Worm (Caenorhabditis elegans) whole organism, early embryonic: ENCODE results near the gene vps-50.
A peak's percentile ranks its signal among the peaks of the same experiment; 100 is the strongest.

Experiments
- B0310.2 ChIP-seq: sonication (generic microtip); optimal IDR thresholded peaks from 2 replicates; lab custom pipeline; 2016; ENCODE audit warnings: mild to moderate bottlenecking, missing genetic modification characterization, missing compliant biosample characterization
- F13C5.2 ChIP-seq: sonication (generic microtip); optimal IDR thresholded peaks from 2 replicates; lab custom pipeline; 2017; ENCODE audit warnings: mild to moderate bottlenecking, missing genetic modification characterization, inconsistent platforms, missing compliant biosample characterization
- aly-1 ChIP-seq: sonication (generic microtip); optimal IDR thresholded peaks from 2 replicates; lab custom pipeline; 2016; ENCODE audit warnings: missing genetic modification characterization, missing compliant biosample characterization
- ama-1 ChIP-seq: fragments of 150-350 bp; optimal IDR thresholded peaks from 2 replicates; lab custom pipeline; 2014
- ceh-13 ChIP-seq: fragments of 200-800 bp; sonication (Bioruptor generic); optimal IDR thresholded peaks from 2 replicates; lab custom pipeline; 2018; ENCODE audit warnings: mild to moderate bottlenecking, missing genetic modification characterization, missing compliant biosample characterization
- ceh-36 ChIP-seq: sonication (generic microtip); optimal IDR thresholded peaks from 2 replicates; lab custom pipeline; 2016; ENCODE audit warnings: missing genetic modification characterization, inconsistent platforms, missing compliant biosample characterization
- ets-7 ChIP-seq: sonication (generic microtip); optimal IDR thresholded peaks from 2 replicates; lab custom pipeline; 2016; ENCODE audit warnings: missing genotype, missing genetic modification characterization, missing compliant biosample characterization
- flt-1 ChIP-seq: fragments of 200-800 bp; sonication (Bioruptor generic); IDR thresholded peaks from 2 replicates; pipeline ENCODE4 v1.3.6; 2022; ENCODE audit warnings: missing genetic modification characterization, missing compliant biosample characterization
- hmbx-1 ChIP-seq: sonication (generic microtip); optimal IDR thresholded peaks from 2 replicates; lab custom pipeline; 2016; ENCODE audit warnings: mild to moderate bottlenecking, missing genetic modification characterization, missing compliant biosample characterization
- hmg-4 ChIP-seq: fragments of 200-800 bp; sonication (Bioruptor generic); optimal IDR thresholded peaks from 2 replicates; lab custom pipeline; 2018; ENCODE audit warnings: mild to moderate bottlenecking, missing genetic modification characterization, missing compliant biosample characterization
- hnd-1 ChIP-seq: sonication (generic microtip); optimal IDR thresholded peaks from 2 replicates; lab custom pipeline; 2016; ENCODE audit warnings: missing genetic modification characterization, missing compliant biosample characterization
- pes-1 ChIP-seq: fragments of 200-800 bp; sonication (Bioruptor generic); IDR thresholded peaks from 2 replicates; pipeline ENCODE4 v1.3.6; 2022; ENCODE audit warnings: missing genetic modification reagents, missing genetic modification characterization, missing compliant biosample characterization
- scrt-1 ChIP-seq: fragments of 200-800 bp; sonication (Bioruptor generic); IDR thresholded peaks from 2 replicates; pipeline ENCODE4 v1.3.6; 2022; ENCODE audit warnings: missing genetic modification characterization, missing compliant biosample characterization
- sea-1 ChIP-seq: fragments of 200-800 bp; sonication (Bioruptor generic); conservative IDR thresholded peaks from 2 replicates; pipeline ENCODE4 v1.3.6; 2022; ENCODE audit warnings: missing genetic modification characterization, missing compliant biosample characterization
- tbx-11 ChIP-seq: fragments of 200-800 bp; sonication (Bioruptor generic); IDR thresholded peaks from 2 replicates; pipeline ENCODE4 v1.3.6; 2022; ENCODE audit warnings: missing genetic modification characterization, missing compliant biosample characterization
- tbx-37 ChIP-seq: fragments of 200-800 bp; sonication (Bioruptor generic); conservative IDR thresholded peaks from 2 replicates; pipeline ENCODE4 v1.3.6; 2022; ENCODE audit warnings: missing genetic modification reagents, missing genetic modification characterization, missing compliant biosample characterization
- tra-4 ChIP-seq: sonication (generic microtip); optimal IDR thresholded peaks from 2 replicates; lab custom pipeline; 2017; ENCODE audit warnings: missing genetic modification characterization, missing compliant biosample characterization

Gene vps-50

ce11 chrIII:10857984-10858383 is 11.0 kb upstream of the vps-50 start, which contains the start of gene oxi-1:
oxi-1 (plus strand) TSS chrIII:10858284.
- TF ChIP-seq ama-1 (lab: Kevin White, UChicago) (no peak), hnd-1 (tag; lab: Kevin White, UChicago) (no peak), hmg-4 (no peak), tbx-11 (GFP tag; lab: Robert Waterston, UW) (no peak), ets-7 (tag; lab: Kevin White, UChicago) (no peak), F13C5.2 (no peak), scrt-1 (GFP tag; lab: Robert Waterston, UW) (no peak), ceh-36 (tag; lab: Kevin White, UChicago) (no peak), ceh-13 (GFP tag; lab: Kevin White, UChicago) (no peak), hmbx-1 (tag; lab: Kevin White, UChicago) (no peak), tbx-37 (GFP tag; lab: Robert Waterston, UW) (no peak), sea-1 (GFP tag; lab: Robert Waterston, UW) (no peak), tra-4 (no peak), pes-1 (GFP tag; lab: Robert Waterston, UW) (no peak), flt-1 (GFP tag; lab: Robert Waterston, UW) (no peak), aly-1 (tag; lab: Kevin White, UChicago) (no peak), B0310.2 (tag; lab: Kevin White, UChicago) (no peak)

ce11 chrIII:10861375-10861774 is 7.6 kb upstream of the vps-50 start:
- TF ChIP-seq hmg-4 (no peak), aly-1 (tag; lab: Kevin White, UChicago) (no peak), tbx-37 (GFP tag; lab: Robert Waterston, UW) (no peak), hmbx-1 (tag; lab: Kevin White, UChicago) (no peak), hnd-1 (tag; lab: Kevin White, UChicago) (no peak), tra-4 (no peak), ceh-13 (GFP tag; lab: Kevin White, UChicago) (no peak), scrt-1 (GFP tag; lab: Robert Waterston, UW) (no peak), B0310.2 (tag; lab: Kevin White, UChicago) (no peak), ama-1 (lab: Kevin White, UChicago) (no peak), pes-1 (GFP tag; lab: Robert Waterston, UW) (no peak), ceh-36 (tag; lab: Kevin White, UChicago) (no peak), tbx-11 (GFP tag; lab: Robert Waterston, UW) (no peak)

ce11 chrIII:10867086-10867485 is 1.9 kb upstream of the vps-50 start:
- TF ChIP-seq hmg-4 = no peak
- no peak for TF ChIP-seq scrt-1 (GFP tag; lab: Robert Waterston, UW)
- TF ChIP-seq ama-1 (lab: Kevin White, UChicago) = no peak
- TF ChIP-seq pes-1 (GFP tag; lab: Robert Waterston, UW) = 0 out of 2 replicates have a peak, but pooled peaks have one; percentile 12

ce11 chrIII:10869595-10869994 is 602 bp downstream of the vps-50 start:
- TF ChIP-seq scrt-1 (GFP tag; lab: Robert Waterston, UW) (no peak), ets-7 (tag; lab: Kevin White, UChicago) (no peak), hmbx-1 (tag; lab: Kevin White, UChicago) (no peak)

- no peak for TF ChIP-seq hmg-4
- no peak for TF ChIP-seq B0310.2 (tag; lab: Kevin White, UChicago)
- no peak for TF ChIP-seq pes-1 (GFP tag; lab: Robert Waterston, UW)
- TF ChIP-seq ama-1 (lab: Kevin White, UChicago) = no peak
- TF ChIP-seq ceh-13 (GFP tag; lab: Kevin White, UChicago) = no peak
Measured at ce11 chrIII:10870161-10870560, 1.2 kb downstream of the vps-50 start.

- TF ChIP-seq hmg-4 (no peak), aly-1 (tag; lab: Kevin White, UChicago) (no peak), pes-1 (GFP tag; lab: Robert Waterston, UW) (no peak), B0310.2 (tag; lab: Kevin White, UChicago) (no peak), ceh-13 (GFP tag; lab: Kevin White, UChicago) (no peak), flt-1 (GFP tag; lab: Robert Waterston, UW) (no peak), F13C5.2 (no peak), tra-4 (no peak), ama-1 (lab: Kevin White, UChicago) (no peak), hmbx-1 (tag; lab: Kevin White, UChicago) (no peak), tbx-11 (GFP tag; lab: Robert Waterston, UW) (no peak), scrt-1 (GFP tag; lab: Robert Waterston, UW) (no peak), hnd-1 (tag; lab: Kevin White, UChicago) (no peak), tbx-37 (GFP tag; lab: Robert Waterston, UW) (no peak), sea-1 (GFP tag; lab: Robert Waterston, UW) (no peak), ceh-36 (tag; lab: Kevin White, UChicago) (no peak), ets-7 (tag; lab: Kevin White, UChicago) (no peak)
Measured at ce11 chrIII:10870814-10871213, 1.8 kb downstream of the vps-50 start.

ce11 chrIII:10875132-10875531 is 6.1 kb downstream of the vps-50 start, which contains the start of gene C44B9.2:
C44B9.2 (plus strand) TSS chrIII:10875432.
- TF ChIP-seq tbx-11 (GFP tag; lab: Robert Waterston, UW) (no peak), sea-1 (GFP tag; lab: Robert Waterston, UW) (no peak), ets-7 (tag; lab: Kevin White, UChicago) (no peak), B0310.2 (tag; lab: Kevin White, UChicago) (no peak), pes-1 (GFP tag; lab: Robert Waterston, UW) (no peak), tra-4 (no peak), ama-1 (lab: Kevin White, UChicago) (no peak), ceh-13 (GFP tag; lab: Kevin White, UChicago) (no peak), scrt-1 (GFP tag; lab: Robert Waterston, UW) (no peak)

- no peak for TF ChIP-seq ets-7 (tag; lab: Kevin White, UChicago)
- TF ChIP-seq tbx-11 (GFP tag; lab: Robert Waterston, UW) = no peak
- TF ChIP-seq tbx-37 (GFP tag; lab: Robert Waterston, UW) = no peak
- no peak for TF ChIP-seq ceh-13 (GFP tag; lab: Kevin White, UChicago)
- no peak for TF ChIP-seq tra-4
- TF ChIP-seq B0310.2 (tag; lab: Kevin White, UChicago) = no peak
- no peak for TF ChIP-seq scrt-1 (GFP tag; lab: Robert Waterston, UW)
- no peak for TF ChIP-seq hmbx-1 (tag; lab: Kevin White, UChicago)
- no peak for TF ChIP-seq aly-1 (tag; lab: Kevin White, UChicago)
- no peak for TF ChIP-seq hnd-1 (tag; lab: Kevin White, UChicago)
- TF ChIP-seq hmg-4 = no peak
- no peak for TF ChIP-seq F13C5.2
- TF ChIP-seq ceh-36 (tag; lab: Kevin White, UChicago) = no peak
- no peak for TF ChIP-seq sea-1 (GFP tag; lab: Robert Waterston, UW)
- no peak for TF ChIP-seq flt-1 (GFP tag; lab: Robert Waterston, UW)
- TF ChIP-seq pes-1 (GFP tag; lab: Robert Waterston, UW) = no peak
- no peak for TF ChIP-seq ama-1 (lab: Kevin White, UChicago)
Measured at ce11 chrIII:10877542-10877941, 8.5 kb downstream of the vps-50 start.
